Worm (Caenorhabditis elegans): ENCODE measurements around the gene Y57G7A.3.

ce11 chrII:1240436-1240835 lies 45.1 kb upstream of the Y57G7A.3 start:
- TF ChIP-seq ama-1 (optimal IDR thresholded peaks at IDR 0.05) (no peak), aly-2 (tag; optimal IDR thresholded peaks at IDR 0.05) (no peak), nhr-76 (tag; optimal IDR thresholded peaks at IDR 0.05) (no peak), pha-4 (GFP tag; IDR thresholded peaks at IDR 0.05) (no peak), pha-4 (tag; optimal IDR thresholded peaks at IDR 0.05) (no peak), zag-1 (tag; optimal IDR thresholded peaks at IDR 0.05) (no peak)

Measured in whole organism, L4 larva.